Fruit fly (Drosophila melanogaster) whole organism, embryonic: Measurements from ENCODE around the gene edin.
A peak's percentile ranks its signal among the peaks of the same experiment; 100 is the strongest.

ENCODE experiments used
- Asciz ChIP-seq: fragments of 200-800 bp; sonication (Bioruptor generic); optimal IDR thresholded peaks from 2 replicates; lab custom pipeline; 2017; ENCODE audit warnings: missing biosample characterization, mild to moderate bottlenecking, missing genetic modification characterization, missing genetic modification reagents
- Atf3 ChIP-seq: fragments of 200-800 bp; sonication (Bioruptor generic); optimal IDR thresholded peaks from 3 replicates; lab custom pipeline; 2016; ENCODE audit warnings: missing biosample characterization, missing genetic modification characterization
- C15 ChIP-seq: fragments of 200-800 bp; sonication (Bioruptor generic); IDR thresholded peaks from 3 replicates; pipeline ENCODE4 v1.3.6; 2022; ENCODE audit warnings: missing biosample characterization, missing genetic modification characterization
- CG10267 ChIP-seq: fragments of 200-800 bp; sonication (Bioruptor generic); optimal IDR thresholded peaks from 2 replicates; lab custom pipeline; 2018; ENCODE audit warnings: missing biosample characterization, mild to moderate bottlenecking, missing genetic modification characterization, moderate library complexity
- CG11456 ChIP-seq: fragments of 200-800 bp; sonication (Bioruptor generic); IDR thresholded peaks from 3 replicates; pipeline ENCODE4 v1.3.6; 2022; ENCODE audit warnings: missing biosample characterization, missing genetic modification characterization
- CG12391 ChIP-seq: fragments of 200-800 bp; sonication (Bioruptor generic); optimal IDR thresholded peaks from 3 replicates; lab custom pipeline; 2018; ENCODE audit warnings: missing biosample characterization, mild to moderate bottlenecking, missing genetic modification characterization, moderate library complexity
- CG13287 ChIP-seq: fragments of 200-800 bp; sonication (Bioruptor generic); IDR thresholded peaks from 2 replicates; pipeline ENCODE4 v1.3.6; 2022; ENCODE audit warnings: missing biosample characterization, missing genetic modification characterization; ENCODE audit not compliant: partially characterized antibody
- CG18476 ChIP-seq: fragments of 200-800 bp; sonication (Bioruptor generic); optimal IDR thresholded peaks from 2 replicates; lab custom pipeline; 2016; ENCODE audit warnings: missing biosample characterization, mild to moderate bottlenecking, missing genetic modification characterization
- CG18599 ChIP-seq: fragments of 200-800 bp; sonication (Bioruptor generic); optimal IDR thresholded peaks from 3 replicates; lab custom pipeline; 2017; ENCODE audit warnings: missing biosample characterization, missing genetic modification characterization, mild to moderate bottlenecking, moderate library complexity, missing genetic modification reagents
- CG2889 ChIP-seq: fragments of 200-800 bp; sonication (Bioruptor generic); IDR thresholded peaks from 3 replicates; pipeline ENCODE4 v1.3.6; 2022; ENCODE audit warnings: missing biosample characterization, missing genetic modification characterization
- CG32532 ChIP-seq: fragments of 200-800 bp; sonication (Bioruptor generic); IDR thresholded peaks from 2 replicates; pipeline ENCODE4 v1.3.6; 2022; ENCODE audit warnings: missing biosample characterization, missing genetic modification characterization
- CG3838 ChIP-seq: fragments of 200-800 bp; sonication (Bioruptor generic); optimal IDR thresholded peaks from 3 replicates; lab custom pipeline; 2016; ENCODE audit warnings: missing biosample characterization, missing genetic modification characterization
- CG4730 ChIP-seq: fragments of 200-800 bp; sonication (Bioruptor generic); IDR thresholded peaks from 2 replicates; pipeline ENCODE4 v1.3.6; 2022; ENCODE audit warnings: missing biosample characterization, missing genetic modification characterization
- CG6854 ChIP-seq: fragments of 200-800 bp; sonication (Bioruptor generic); optimal IDR thresholded peaks from 3 replicates; lab custom pipeline; 2017; ENCODE audit warnings: missing biosample characterization, mild to moderate bottlenecking, missing genetic modification characterization
- CG7271 ChIP-seq: fragments of 200-800 bp; sonication (Bioruptor generic); optimal IDR thresholded peaks from 2 replicates; lab custom pipeline; 2018; ENCODE audit warnings: missing biosample characterization, mild to moderate bottlenecking, missing genetic modification characterization, moderate library complexity
- CG7357 ChIP-seq: fragments of 200-800 bp; sonication (Bioruptor generic); IDR thresholded peaks from 3 replicates; pipeline ENCODE4 v1.3.6; 2022; ENCODE audit warnings: missing biosample characterization, missing genetic modification characterization
- CG8089 ChIP-seq: fragments of 200-800 bp; sonication (Bioruptor generic); optimal IDR thresholded peaks from 3 replicates; lab custom pipeline; 2016; ENCODE audit warnings: missing biosample characterization, missing genetic modification characterization
- CG8478 ChIP-seq: fragments of >200 bp; optimal IDR thresholded peaks from 2 replicates; lab custom pipeline; 2018
- CG9437 ChIP-seq: fragments of 200-800 bp; sonication (Bioruptor generic); optimal IDR thresholded peaks from 2 replicates; lab custom pipeline; 2018; ENCODE audit warnings: missing biosample characterization, mild to moderate bottlenecking, missing genetic modification characterization
- Dfd ChIP-seq, 2 experiments: fragments of >200 bp; optimal IDR thresholded peaks; 2 replicates each; lab custom pipeline; 2017; ENCODE audit warnings: missing biosample characterization in 2 of 2, missing genetic modification characterization in 2 of 2
- Dref ChIP-seq: fragments of 200-800 bp; sonication (Bioruptor generic); IDR thresholded peaks from 2 replicates; pipeline ENCODE4 v1.3.6; 2022; ENCODE audit warnings: missing biosample characterization, missing genetic modification characterization
- Ets65A ChIP-seq: fragments of 200-800 bp; sonication (Bioruptor generic); peaks from one replicate; lab custom pipeline; 2016; ENCODE audit warnings: missing biosample characterization, missing genetic modification characterization
- Fer2 ChIP-seq: fragments of 200-800 bp; sonication (Bioruptor generic); optimal IDR thresholded peaks from 2 replicates; lab custom pipeline; 2018; ENCODE audit warnings: missing biosample characterization, mild to moderate bottlenecking, missing genetic modification characterization, moderate library complexity
- HLH4C ChIP-seq: fragments of 200-800 bp; sonication (Bioruptor generic); IDR thresholded peaks from 3 replicates; pipeline ENCODE4 v1.3.6; 2022; ENCODE audit warnings: missing biosample characterization, missing genetic modification characterization; ENCODE audit not compliant: partially characterized antibody
- Hr39 ChIP-seq: fragments of >200 bp; optimal IDR thresholded peaks from 2 replicates; lab custom pipeline; 2017
- NC2β ChIP-seq: fragments of 200-800 bp; sonication (Bioruptor generic); optimal IDR thresholded peaks from 2 replicates; lab custom pipeline; 2016; ENCODE audit warnings: missing biosample characterization, missing genetic modification characterization
- Neu2 ChIP-seq: fragments of 200-800 bp; sonication (Bioruptor generic); optimal IDR thresholded peaks from 3 replicates; lab custom pipeline; 2016; ENCODE audit warnings: missing biosample characterization, missing genetic modification characterization, borderline replicate concordance
- Nf-YB ChIP-seq: fragments of 200-800 bp; sonication (Bioruptor generic); optimal IDR thresholded peaks from 3 replicates; lab custom pipeline; 2019; ENCODE audit warnings: missing biosample characterization, mild to moderate bottlenecking, missing genetic modification characterization, moderate library complexity
- Ptx1 ChIP-seq: fragments of 200-800 bp; sonication (Bioruptor generic); IDR thresholded peaks from 2 replicates; pipeline ENCODE4 v1.3.6; 2022; ENCODE audit warnings: missing biosample characterization, missing genetic modification characterization
- Sox102F ChIP-seq: fragments of 200-800 bp; sonication (Bioruptor generic); optimal IDR thresholded peaks from 2 replicates; lab custom pipeline; 2018; ENCODE audit warnings: missing biosample characterization, mild to moderate bottlenecking, missing genetic modification characterization, moderate library complexity
- Tbp ChIP-seq: fragments of >200 bp; optimal IDR thresholded peaks from 2 replicates; lab custom pipeline; 2018; ENCODE audit warnings: missing biosample characterization, missing genetic modification characterization
- ash1 ChIP-seq: fragments of 200-800 bp; sonication (Bioruptor generic); optimal IDR thresholded peaks from 2 replicates; lab custom pipeline; 2018; ENCODE audit warnings: missing biosample characterization, mild to moderate bottlenecking, missing genetic modification characterization
- disco-r ChIP-seq: fragments of 200-800 bp; sonication (Bioruptor generic); optimal IDR thresholded peaks from 2 replicates; lab custom pipeline; 2016; ENCODE audit warnings: missing biosample characterization, missing genetic modification characterization
- en ChIP-seq: fragments of 200-800 bp; sonication (Bioruptor generic); optimal IDR thresholded peaks from 2 replicates; lab custom pipeline; 2016; ENCODE audit warnings: missing biosample characterization, missing genetic modification characterization
- ewg ChIP-seq: fragments of 200-800 bp; sonication (Bioruptor generic); optimal IDR thresholded peaks from 3 replicates; lab custom pipeline; 2017; ENCODE audit warnings: mild to moderate bottlenecking, missing biosample characterization, missing genetic modification reagents, missing genetic modification characterization
- gfzf ChIP-seq: fragments of 200-800 bp; sonication (Bioruptor generic); optimal IDR thresholded peaks from 2 replicates; lab custom pipeline; 2016; ENCODE audit warnings: missing biosample characterization, mild to moderate bottlenecking, missing genetic modification characterization, moderate library complexity
- grn ChIP-seq: fragments of 200-800 bp; sonication (Bioruptor generic); optimal IDR thresholded peaks from 3 replicates; lab custom pipeline; 2017; ENCODE audit warnings: missing biosample characterization, missing genetic modification characterization
- hkb ChIP-seq, 2 experiments: fragments of 200-800 bp in 1 of 2; fragments of >200 bp in 1 of 2; sonication (Bioruptor generic) in 1 of 2; IDR thresholded peaks in 1 of 2; optimal IDR thresholded peaks in 1 of 2; 2 replicates each; pipeline versions ENCODE4 v1.3.6 to Lab custom; 2017 to 2022; ENCODE audit warnings: missing biosample characterization in 1 of 2, missing genetic modification characterization in 1 of 2
- inv ChIP-seq: fragments of 200-800 bp; sonication (Bioruptor generic); IDR thresholded peaks from 2 replicates; pipeline ENCODE4 v1.3.6; 2022; ENCODE audit warnings: missing biosample characterization, missing genetic modification characterization; ENCODE audit not compliant: partially characterized antibody
- jigr1 ChIP-seq: fragments of 200-800 bp; sonication (Bioruptor generic); IDR thresholded peaks from 3 replicates; pipeline ENCODE4 v1.3.6; 2022; ENCODE audit warnings: missing biosample characterization, missing genetic modification characterization
- knrl ChIP-seq: fragments of 200-800 bp; sonication (Bioruptor generic); IDR thresholded peaks from 3 replicates; pipeline ENCODE4 v1.3.6; 2022; ENCODE audit warnings: missing biosample characterization, missing genetic modification characterization; ENCODE audit not compliant: partially characterized antibody
- lov ChIP-seq, 2 experiments: fragments of 200-800 bp in 1 of 2; fragments of >200 bp in 1 of 2; sonication (Bioruptor generic) in 1 of 2; IDR thresholded peaks in 1 of 2; optimal IDR thresholded peaks in 1 of 2; 2 replicates in 1 of 2; 3 replicates in 1 of 2; pipeline versions ENCODE4 v1.3.6 to Lab custom; 2017 to 2022; ENCODE audit warnings: missing biosample characterization in 1 of 2, missing genetic modification characterization in 1 of 2
- luna ChIP-seq: fragments of 200-800 bp; sonication (Bioruptor generic); optimal IDR thresholded peaks from 2 replicates; lab custom pipeline; 2016; ENCODE audit warnings: missing biosample characterization, missing genetic modification characterization
- mirr ChIP-seq: fragments of 200-800 bp; sonication (Bioruptor generic); optimal IDR thresholded peaks from 3 replicates; lab custom pipeline; 2018; ENCODE audit warnings: missing biosample characterization, mild to moderate bottlenecking, missing genetic modification characterization
- pfk ChIP-seq: fragments of 200-800 bp; sonication (Bioruptor generic); optimal IDR thresholded peaks from 2 replicates; lab custom pipeline; 2018; ENCODE audit warnings: missing biosample characterization, mild to moderate bottlenecking, missing genetic modification characterization, moderate library complexity
- scrt ChIP-seq: fragments of 200-800 bp; sonication (Bioruptor generic); optimal IDR thresholded peaks from 2 replicates; lab custom pipeline; 2018; ENCODE audit warnings: missing biosample characterization, mild to moderate bottlenecking, missing genetic modification characterization, moderate library complexity
- sima ChIP-seq: fragments of 200-800 bp; sonication (Bioruptor generic); optimal IDR thresholded peaks from 2 replicates; lab custom pipeline; 2016; ENCODE audit warnings: missing biosample characterization, missing genetic modification characterization
- sob ChIP-seq: fragments of 200-800 bp; sonication (Bioruptor generic); IDR thresholded peaks from 2 replicates; pipeline ENCODE4 v1.3.6; 2022; ENCODE audit warnings: missing biosample characterization, missing genetic modification characterization
- tx ChIP-seq: fragments of 200-800 bp; sonication (Bioruptor generic); optimal IDR thresholded peaks from 2 replicates; lab custom pipeline; 2016; ENCODE audit warnings: missing biosample characterization, missing genetic modification characterization
- unpg ChIP-seq: fragments of 200-800 bp; sonication (Bioruptor generic); optimal IDR thresholded peaks from 3 replicates; lab custom pipeline; 2018; ENCODE audit warnings: missing biosample characterization, mild to moderate bottlenecking, missing genetic modification characterization, moderate library complexity
- zfh2 ChIP-seq: fragments of 200-800 bp; sonication (Bioruptor generic); optimal IDR thresholded peaks from 2 replicates; lab custom pipeline; 2016; ENCODE audit warnings: missing biosample characterization, missing genetic modification characterization

edin gene

dm6 chr3L:17465804-17466203 is 28.9 kb upstream of the edin start, which contains the start of gene QIL1 (continued):
- TF ChIP-seq CG9437 (GFP tag; lab: Kevin White, UChicago) (no peak), knrl (GFP tag; lab: Robert Waterston, UW) (peak; percentile 44; the same call in 1 of the 3 replicates), CG12391 (tag; lab: Kevin White, UChicago) (peak; percentile 27), sima (GFP tag; lab: Kevin White, UChicago) (no peak), Ets65A (GFP tag; lab: Kevin White, UChicago) (no peak), scrt (GFP tag; lab: Kevin White, UChicago) (no peak), CG11456 (no peak), Hr39 (lab: Kevin White, UChicago) (no peak), HLH4C (GFP tag; lab: Robert Waterston, UW) (no peak), tx (GFP tag; lab: Kevin White, UChicago) (no peak), inv (GFP tag; lab: Robert Waterston, UW) (no peak), Neu2 (GFP tag; lab: Kevin White, UChicago) (no peak), ash1 (no peak), CG8478 (lab: Kevin White, UChicago) (no peak), CG18476 (GFP tag; lab: Kevin White, UChicago) (no peak), Sox102F (no peak), luna (GFP tag; lab: Kevin White, UChicago) (no peak), CG4730 (GFP tag; lab: Robert Waterston, UW) (no peak), CG10267 (tag; lab: Kevin White, UChicago) (peak; percentile 54), Tbp (GFP tag; lab: Kevin White, UChicago) (no peak), CG32532 (GFP tag; lab: Robert Waterston, UW) (no peak), unpg (GFP tag; lab: Kevin White, UChicago) (no peak), ewg (GFP tag; lab: Kevin White, UChicago) (no peak), NC2β (GFP tag; lab: Kevin White, UChicago) (no peak), Fer2 (tag; lab: Kevin White, UChicago) (no peak), CG6854 (GFP tag; lab: Kevin White, UChicago) (no peak), CG8089 (GFP tag; lab: Kevin White, UChicago) (no peak), sob (GFP tag; lab: Robert Waterston, UW) (no peak), Nf-YB (no peak), en (GFP tag; lab: Kevin White, UChicago) (no peak), grn (GFP tag; lab: Kevin White, UChicago) (no peak), CG2889 (no peak), disco-r (GFP tag; lab: Kevin White, UChicago) (no peak), pfk (no peak), hkb (optimal IDR thresholded peaks at IDR 0.05; lab: Kevin White, UChicago) (no peak), hkb (GFP tag; IDR thresholded peaks at IDR 0.05; lab: Robert Waterston, UW) (no peak), Asciz (GFP tag; lab: Kevin White, UChicago) (no peak), lov (optimal IDR thresholded peaks at IDR 0.05; lab: Kevin White, UChicago) (no peak), lov (GFP tag; IDR thresholded peaks at IDR 0.05; lab: Robert Waterston, UW) (no peak), gfzf (GFP tag; lab: Kevin White, UChicago) (peak; percentile 94), CG18599 (GFP tag; lab: Kevin White, UChicago) (no peak), C15 (no peak), mirr (GFP tag; lab: Kevin White, UChicago) (no peak), Dfd (GFP tag; optimal IDR thresholded peaks at IDR 0.05; lab: Kevin White, UChicago) (no peak), CG3838 (no peak), CG13287 (GFP tag; lab: Robert Waterston, UW) (peak; percentile 37; the same call in 1 of the 2 replicates), jigr1 (GFP tag; lab: Robert Waterston, UW) (peak; percentile 51; the same call in 1 of the 3 replicates), Dref (GFP tag; lab: Robert Waterston, UW) (peak; percentile 44; the same call in 1 of the 2 replicates), CG7357 (GFP tag; lab: Robert Waterston, UW) (no peak), zfh2 (no peak), CG7271 (tag; lab: Kevin White, UChicago) (no peak), Ptx1 (GFP tag; lab: Robert Waterston, UW) (no peak), Atf3 (GFP tag; lab: Kevin White, UChicago) (no peak)
